Fruit fly (Drosophila melanogaster) whole organism, embryonic: ENCODE data around the gene DCAF12.

Source experiments
- Atf6 ChIP-seq: fragments of 200-800 bp; sonication (Bioruptor generic); IDR thresholded peaks from 2 replicates; pipeline ENCODE4 v1.3.6; 2022; ENCODE audit warnings: missing biosample characterization, missing genetic modification characterization
- CG10267 ChIP-seq: fragments of 200-800 bp; sonication (Bioruptor generic); optimal IDR thresholded peaks from 2 replicates; lab custom pipeline; 2018; ENCODE audit warnings: missing biosample characterization, mild to moderate bottlenecking, missing genetic modification characterization, moderate library complexity
- CG10979 ChIP-seq: fragments of 200-800 bp; sonication (Bioruptor generic); optimal IDR thresholded peaks from 2 replicates; lab custom pipeline; 2018; ENCODE audit warnings: missing biosample characterization, mild to moderate bottlenecking, missing genetic modification characterization, moderate library complexity
- CG11085 ChIP-seq: fragments of 200-800 bp; sonication (Bioruptor generic); IDR thresholded peaks from 2 replicates; pipeline ENCODE4 v1.3.6; 2022; ENCODE audit warnings: missing biosample characterization, missing genetic modification characterization
- CG11247 ChIP-seq: fragments of 200-800 bp; sonication (Bioruptor generic); IDR thresholded peaks from 2 replicates; pipeline ENCODE4 v1.3.6; 2022; ENCODE audit warnings: missing biosample characterization, missing genetic modification characterization
- CG11504 ChIP-seq: fragments of 200-800 bp; sonication (Bioruptor generic); optimal IDR thresholded peaks from 3 replicates; lab custom pipeline; 2019; ENCODE audit warnings: missing biosample characterization, mild to moderate bottlenecking, missing genetic modification characterization, moderate library complexity
- CG11695 ChIP-seq: fragments of 200-800 bp; sonication (Bioruptor generic); IDR thresholded peaks from 3 replicates; pipeline ENCODE4 v1.3.6; 2022; ENCODE audit warnings: missing biosample characterization, missing genetic modification characterization
- CG12391 ChIP-seq: fragments of 200-800 bp; sonication (Bioruptor generic); optimal IDR thresholded peaks from 3 replicates; lab custom pipeline; 2018; ENCODE audit warnings: missing biosample characterization, mild to moderate bottlenecking, missing genetic modification characterization, moderate library complexity
- CG18262 ChIP-seq: fragments of 200-800 bp; optimal IDR thresholded peaks from 3 replicates; lab custom pipeline; 2019; ENCODE audit warnings: missing biosample characterization, mild to moderate bottlenecking, missing genetic modification characterization, moderate library complexity
- CG2712 ChIP-seq: fragments of 200-800 bp; optimal IDR thresholded peaks from 3 replicates; lab custom pipeline; 2019; ENCODE audit warnings: missing biosample characterization, mild to moderate bottlenecking, missing genetic modification characterization, moderate library complexity
- CG2889 ChIP-seq: fragments of 200-800 bp; sonication (Bioruptor generic); IDR thresholded peaks from 3 replicates; pipeline ENCODE4 v1.3.6; 2022; ENCODE audit warnings: missing biosample characterization, missing genetic modification characterization
- CG30403 ChIP-seq: fragments of 200-800 bp; sonication (Bioruptor generic); optimal IDR thresholded peaks from 3 replicates; lab custom pipeline; 2016; ENCODE audit warnings: missing biosample characterization, missing genetic modification characterization
- CG31224 ChIP-seq: fragments of 200-800 bp; sonication (Bioruptor generic); IDR thresholded peaks from 2 replicates; pipeline ENCODE4 v1.3.6; 2022; ENCODE audit warnings: missing biosample characterization, missing genetic modification characterization
- CG31441 ChIP-seq: fragments of 200-800 bp; sonication (Bioruptor generic); IDR thresholded peaks from 2 replicates; pipeline ENCODE4 v1.3.6; 2022; ENCODE audit warnings: missing biosample characterization, missing genetic modification characterization
- CG3163 ChIP-seq: fragments of 200-800 bp; sonication (Bioruptor generic); optimal IDR thresholded peaks from 3 replicates; lab custom pipeline; 2016; ENCODE audit warnings: missing biosample characterization, missing genetic modification characterization
- CG6654 ChIP-seq: fragments of 200-800 bp; sonication (Bioruptor generic); optimal IDR thresholded peaks from 2 replicates; lab custom pipeline; 2017; ENCODE audit warnings: missing biosample characterization, mild to moderate bottlenecking, missing genetic modification characterization
- CG6854 ChIP-seq: fragments of 200-800 bp; sonication (Bioruptor generic); optimal IDR thresholded peaks from 3 replicates; lab custom pipeline; 2017; ENCODE audit warnings: missing biosample characterization, mild to moderate bottlenecking, missing genetic modification characterization
- CG7786 ChIP-seq: fragments of 200-800 bp; sonication (Bioruptor generic); optimal IDR thresholded peaks from 2 replicates; lab custom pipeline; 2016; ENCODE audit warnings: missing biosample characterization, missing genetic modification characterization
- CG8765 ChIP-seq: fragments of 200-800 bp; sonication (Bioruptor generic); IDR thresholded peaks from 2 replicates; pipeline ENCODE4 v1.3.6; 2022; ENCODE audit warnings: missing biosample characterization, missing genetic modification characterization
- D19B ChIP-seq: fragments of 200-800 bp; sonication (Bioruptor generic); optimal IDR thresholded peaks from 2 replicates; lab custom pipeline; 2017; ENCODE audit warnings: missing biosample characterization, mild to moderate bottlenecking, missing genetic modification characterization
- Drgx ChIP-seq: fragments of 200-800 bp; sonication (Bioruptor generic); IDR thresholded peaks from 2 replicates; pipeline ENCODE4 v1.3.6; 2022; ENCODE audit warnings: missing biosample characterization, missing genetic modification characterization
- Ets97D ChIP-seq: fragments of 200-800 bp; sonication (Bioruptor generic); optimal IDR thresholded peaks from 3 replicates; lab custom pipeline; 2016; ENCODE audit warnings: missing biosample characterization, missing genetic modification characterization
- Jarid2 ChIP-seq: fragments of 200-800 bp; sonication (Bioruptor generic); optimal IDR thresholded peaks from 3 replicates; lab custom pipeline; 2017; ENCODE audit warnings: mild to moderate bottlenecking, missing biosample characterization, missing genetic modification reagents, missing genetic modification characterization
- Lim3 ChIP-seq: fragments of 200-800 bp; sonication (Bioruptor generic); IDR thresholded peaks from 2 replicates; pipeline ENCODE4 v1.3.6; 2022; ENCODE audit warnings: missing biosample characterization, missing genetic modification characterization
- MTF-1 ChIP-seq: fragments of 200-800 bp; sonication (Bioruptor generic); optimal IDR thresholded peaks from 2 replicates; lab custom pipeline; 2018; ENCODE audit warnings: missing biosample characterization, mild to moderate bottlenecking, missing genetic modification characterization, borderline replicate concordance
- Max ChIP-seq: fragments of 200-800 bp; sonication (Bioruptor generic); optimal IDR thresholded peaks from 2 replicates; lab custom pipeline; 2016; ENCODE audit warnings: missing biosample characterization, mild to moderate bottlenecking, missing genetic modification characterization
- NFAT ChIP-seq: fragments of 200-800 bp; sonication (Bioruptor generic); IDR thresholded peaks from 2 replicates; pipeline ENCODE4 v1.3.6; 2022; ENCODE audit warnings: missing biosample characterization, missing genetic modification characterization
- NK7.1 ChIP-seq: fragments of 200-800 bp; sonication (Bioruptor generic); optimal IDR thresholded peaks from 3 replicates; lab custom pipeline; 2016; ENCODE audit warnings: missing biosample characterization, missing genetic modification characterization
- Poxn ChIP-seq: fragments of 200-800 bp; sonication (Bioruptor generic); IDR thresholded peaks from 2 replicates; pipeline ENCODE4 v1.3.6; 2022; ENCODE audit warnings: missing biosample characterization, missing genetic modification characterization
- Sox102F ChIP-seq: fragments of 200-800 bp; sonication (Bioruptor generic); optimal IDR thresholded peaks from 2 replicates; lab custom pipeline; 2018; ENCODE audit warnings: missing biosample characterization, mild to moderate bottlenecking, missing genetic modification characterization, moderate library complexity
- ato ChIP-seq: fragments of 200-800 bp; sonication (Bioruptor generic); IDR thresholded peaks from 2 replicates; pipeline ENCODE4 v1.3.6; 2022; ENCODE audit warnings: missing biosample characterization, missing genetic modification characterization; ENCODE audit not compliant: partially characterized antibody
- chinmo ChIP-seq: fragments of 200-800 bp; sonication (Bioruptor generic); IDR thresholded peaks from 4 replicates; pipeline ENCODE4 v1.3.6; 2022; ENCODE audit warnings: missing biosample characterization, missing genetic modification characterization; ENCODE audit not compliant: partially characterized antibody
- dmrt11E ChIP-seq: fragments of 200-800 bp; sonication (Bioruptor generic); optimal IDR thresholded peaks from 3 replicates; lab custom pipeline; 2018; ENCODE audit warnings: missing biosample characterization, mild to moderate bottlenecking, missing genetic modification characterization, moderate library complexity
- dmrt99B ChIP-seq: fragments of 200-800 bp; sonication (Bioruptor generic); optimal IDR thresholded peaks from 2 replicates; lab custom pipeline; 2018; ENCODE audit warnings: missing biosample characterization, mild to moderate bottlenecking, missing genetic modification characterization, moderate library complexity
- gem ChIP-seq: fragments of 200-800 bp; sonication (Bioruptor generic); optimal IDR thresholded peaks from 2 replicates; lab custom pipeline; 2019; ENCODE audit warnings: missing biosample characterization, mild to moderate bottlenecking, missing genetic modification characterization, moderate library complexity
- gsb ChIP-seq: fragments of 200-800 bp; sonication (Bioruptor generic); IDR thresholded peaks from 2 replicates; pipeline ENCODE4 v1.3.6; 2022; ENCODE audit warnings: missing biosample characterization, missing genetic modification characterization
- gsb-n ChIP-seq: fragments of 200-800 bp; sonication (Bioruptor generic); optimal IDR thresholded peaks from 3 replicates; lab custom pipeline; 2018; ENCODE audit warnings: missing biosample characterization, mild to moderate bottlenecking, missing genetic modification characterization
- gt ChIP-seq: fragments of 200-800 bp; sonication (Bioruptor generic); IDR thresholded peaks from 2 replicates; pipeline ENCODE4 v1.3.6; 2022; ENCODE audit warnings: missing biosample characterization, missing genetic modification characterization
- kah ChIP-seq: fragments of 200-800 bp; sonication (Bioruptor generic); optimal IDR thresholded peaks from 2 replicates; lab custom pipeline; 2018; ENCODE audit warnings: missing biosample characterization, mild to moderate bottlenecking, missing genetic modification characterization
- kni ChIP-seq: fragments of 200-800 bp; sonication (Bioruptor generic); optimal IDR thresholded peaks from 3 replicates; lab custom pipeline; 2017; ENCODE audit warnings: mild to moderate bottlenecking, missing biosample characterization, missing genetic modification reagents, missing genetic modification characterization
- lola ChIP-seq, 3 experiments: fragments of >200 bp in 2 of 3; fragments of 200-800 bp in 1 of 3; sonication (Bioruptor generic) in 1 of 3; optimal IDR thresholded peaks; 2 replicates each; lab custom pipeline; 2017 to 2019; ENCODE audit warnings: missing biosample characterization in 3 of 3, missing genetic modification characterization in 3 of 3, mild to moderate bottlenecking in 1 of 3, moderate library complexity in 1 of 3
- mirr ChIP-seq: fragments of 200-800 bp; sonication (Bioruptor generic); optimal IDR thresholded peaks from 3 replicates; lab custom pipeline; 2018; ENCODE audit warnings: missing biosample characterization, mild to moderate bottlenecking, missing genetic modification characterization
- nmo ChIP-seq: fragments of 200-800 bp; sonication (Bioruptor generic); optimal IDR thresholded peaks from 2 replicates; lab custom pipeline; 2018; ENCODE audit warnings: missing biosample characterization, mild to moderate bottlenecking, missing genetic modification characterization, moderate library complexity
- oc ChIP-seq: fragments of 200-800 bp; sonication (Bioruptor generic); optimal IDR thresholded peaks from 2 replicates; lab custom pipeline; 2018; ENCODE audit warnings: missing biosample characterization, mild to moderate bottlenecking, missing genetic modification characterization, moderate library complexity
- row ChIP-seq: fragments of 200-800 bp; sonication (Bioruptor generic); IDR thresholded peaks from 3 replicates; pipeline ENCODE4 v1.3.6; 2022; ENCODE audit warnings: missing biosample characterization, missing genetic modification characterization
- sens ChIP-seq: fragments of 200-800 bp; sonication (Bioruptor generic); peaks from one replicate; lab custom pipeline; 2016; ENCODE audit warnings: missing biosample characterization, missing genetic modification characterization
- tx ChIP-seq: fragments of 200-800 bp; sonication (Bioruptor generic); optimal IDR thresholded peaks from 2 replicates; lab custom pipeline; 2016; ENCODE audit warnings: missing biosample characterization, missing genetic modification characterization
- wek ChIP-seq: fragments of 200-800 bp; sonication (Bioruptor generic); optimal IDR thresholded peaks from 3 replicates; lab custom pipeline; 2018; ENCODE audit warnings: missing biosample characterization, mild to moderate bottlenecking, missing genetic modification characterization, moderate library complexity
- z ChIP-seq: fragments of 200-800 bp; sonication (Bioruptor generic); IDR thresholded peaks from 3 replicates; pipeline ENCODE4 v1.3.6; 2022; ENCODE audit warnings: missing biosample characterization, missing genetic modification characterization

The DCAF12 gene

DNA sequence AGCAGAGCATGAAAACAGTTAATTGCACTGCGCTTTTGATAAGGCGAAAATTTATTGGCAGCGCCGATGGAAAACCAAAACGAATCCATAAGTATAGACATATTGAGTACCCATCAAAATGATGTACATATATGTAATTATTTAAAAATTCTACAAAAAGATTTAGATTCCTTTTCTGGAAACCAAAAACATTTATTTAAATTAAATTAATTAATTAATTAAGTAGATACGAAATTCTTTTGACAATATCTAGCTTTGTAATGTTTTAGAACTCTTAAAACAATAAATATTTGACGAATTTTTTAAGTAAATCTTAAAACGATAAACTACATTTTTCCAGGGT is 39.5 kb downstream of the DCAF12 start:
- TF ChIP-seq dmrt99B (tag; lab: Kevin White, UChicago), result no peak
- TF ChIP-seq CG2889 (GFP tag; lab: Robert Waterston, UW), result no peak
- TF ChIP-seq D19B, result peak; percentile 58
- TF ChIP-seq Sox102F (GFP tag; lab: Kevin White, UChicago), result peak; percentile 29
- no peak for TF ChIP-seq mirr (GFP tag; lab: Kevin White, UChicago)
- peak; percentile 26; the same call in 1 of the 3 replicates for TF ChIP-seq row
- TF ChIP-seq Drgx (GFP tag; lab: Robert Waterston, UW), result peak; percentile 18; the same call in 1 of the 2 replicates
- 0 out of 2 replicates have a peak, but pooled peaks have one; percentile 47 for TF ChIP-seq CG31441 (GFP tag; lab: Robert Waterston, UW)
- TF ChIP-seq CG30403 (GFP tag; lab: Kevin White, UChicago), result no peak
- TF ChIP-seq Jarid2 (GFP tag; lab: Kevin White, UChicago), result no peak
- peak; percentile 48 for TF ChIP-seq gem (tag; lab: Kevin White, UChicago)
- TF ChIP-seq CG10267 (tag; lab: Kevin White, UChicago), result peak; percentile 1
- no peak for TF ChIP-seq NK7.1
- TF ChIP-seq CG7786 (GFP tag; lab: Kevin White, UChicago), result no peak
- peak in 1 of 3 experiments; percentile 11 for TF ChIP-seq lola (GFP tag; optimal IDR thresholded peaks at IDR 0.05; lab: Kevin White, UChicago)
- no peak for TF ChIP-seq MTF-1 (GFP tag; lab: Kevin White, UChicago)
- peak; percentile 34 for TF ChIP-seq CG18262 (tag; lab: Kevin White, UChicago)
- TF ChIP-seq Poxn (GFP tag; lab: Robert Waterston, UW), result no peak
- peak; percentile 38 for TF ChIP-seq CG2712 (tag; lab: Kevin White, UChicago)
- TF ChIP-seq wek (GFP tag; lab: Kevin White, UChicago), result no peak
- TF ChIP-seq nmo (GFP tag; lab: Kevin White, UChicago), result peak; percentile 1
- TF ChIP-seq CG6654, result no peak
- TF ChIP-seq Lim3 (GFP tag; lab: Robert Waterston, UW), result no peak
- no peak for TF ChIP-seq CG11695 (GFP tag; lab: Robert Waterston, UW)
- peak; percentile 18 for TF ChIP-seq CG11504 (tag; lab: Kevin White, UChicago)
- no peak for TF ChIP-seq Ets97D (GFP tag; lab: Kevin White, UChicago)
- TF ChIP-seq dmrt11E (tag; lab: Kevin White, UChicago), result peak; percentile 21
- TF ChIP-seq kah, result no peak
- no peak for TF ChIP-seq tx (GFP tag; lab: Kevin White, UChicago)
- peak; percentile 41 for TF ChIP-seq gsb-n
- TF ChIP-seq CG12391 (tag; lab: Kevin White, UChicago), result peak; percentile 28
- TF ChIP-seq, all 482 proteins: peak for 15

DNA sequence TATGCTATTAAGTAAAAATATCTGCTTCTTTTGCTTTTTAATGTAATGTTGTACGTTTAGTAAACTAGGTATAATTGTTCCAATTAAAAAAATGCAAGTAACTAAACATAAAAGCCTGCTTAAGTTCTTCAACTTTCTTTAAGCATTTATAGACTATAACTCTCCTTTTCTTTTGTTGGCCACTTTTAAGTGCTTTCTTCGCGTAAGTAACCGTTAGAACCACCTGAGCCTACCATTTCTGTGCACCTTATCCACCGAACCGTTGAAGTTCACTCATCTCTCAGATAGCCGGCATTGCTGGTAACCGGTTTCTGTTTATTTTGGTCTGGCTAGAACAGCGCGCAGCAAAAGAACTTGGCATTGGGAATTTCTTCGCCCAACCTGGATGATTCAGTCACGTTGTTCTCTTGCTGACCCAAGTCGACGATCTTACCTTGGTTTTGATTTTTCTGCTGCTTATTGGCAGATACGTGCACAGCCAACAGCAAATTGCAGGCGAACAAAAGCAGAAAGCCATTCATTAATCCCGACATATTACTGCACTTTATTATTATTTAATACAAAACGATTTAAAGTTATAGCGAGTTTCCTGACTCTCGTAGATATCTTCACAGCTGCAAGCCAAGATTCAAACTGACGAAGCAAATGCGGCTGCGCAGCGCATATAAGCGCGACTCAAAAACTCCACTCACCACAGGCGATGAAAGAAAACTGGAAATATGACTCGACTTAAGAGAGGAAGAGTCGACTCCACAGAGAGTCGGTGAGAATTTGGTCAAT is 40.1 kb downstream of the DCAF12 start, which contains the start of gene CG10005:
Gene CG10005 (minus strand): TSS at position 642 of the 780 bp plus-strand sequence.
- TF ChIP-seq CG10979 (tag; lab: Kevin White, UChicago), result no peak
- 0 out of 2 replicates have a peak, but pooled peaks have one; percentile 26 for TF ChIP-seq CG11085 (GFP tag; lab: Robert Waterston, UW)
- TF ChIP-seq NFAT (GFP tag; lab: Robert Waterston, UW), result no peak
- 0 out of 2 replicates have a peak, but pooled peaks have one; percentile 6 for TF ChIP-seq CG31224 (GFP tag; lab: Robert Waterston, UW)
- no peak for TF ChIP-seq CG11247
- TF ChIP-seq CG8765 (GFP tag; lab: Robert Waterston, UW), result no peak
- TF ChIP-seq CG6854 (GFP tag; lab: Kevin White, UChicago), result no peak
- TF ChIP-seq chinmo, result 0 out of 4 replicates have a peak, but pooled peaks have one; percentile 65
- TF ChIP-seq ato, result peak; percentile 29; the same call in 1 of the 2 replicates
- no peak for TF ChIP-seq Atf6 (GFP tag; lab: Robert Waterston, UW)
- no peak for TF ChIP-seq gsb (GFP tag; lab: Robert Waterston, UW)
- TF ChIP-seq gt (GFP tag; lab: Robert Waterston, UW), result no peak
- peak; percentile 62 for TF ChIP-seq sens (GFP tag; lab: Kevin White, UChicago)
- peak; percentile 69 for TF ChIP-seq kni (GFP tag; lab: Kevin White, UChicago)
- TF ChIP-seq CG3163 (GFP tag; lab: Kevin White, UChicago), result peak; percentile 90
- TF ChIP-seq z, result peak; percentile 89
- no peak for TF ChIP-seq Max (GFP tag; lab: Kevin White, UChicago)
- TF ChIP-seq oc (tag; lab: Kevin White, UChicago), result peak; percentile 20
